Worm (Caenorhabditis elegans) whole organism, young adult: Measurements from ENCODE around the gene spp-9.

ENCODE experiments used
- atf-7 ChIP-seq: sonication (generic microtip); optimal IDR thresholded peaks from 2 replicates; lab custom pipeline; 2017; ENCODE audit warnings: mild to moderate bottlenecking, missing genetic modification characterization, missing compliant biosample characterization
- pha-4 ChIP-seq: fragments of 150-350 bp; sonication (generic microtip); optimal IDR thresholded peaks from 2 replicates; lab custom pipeline; 2014; ENCODE audit warnings: missing biosample characterization, missing genetic modification reagents, missing genetic modification characterization
- sdz-38 ChIP-seq: sonication (generic microtip); optimal IDR thresholded peaks from 2 replicates; lab custom pipeline; 2016; ENCODE audit warnings: missing genotype, missing genetic modification characterization, missing compliant biosample characterization

DNA sequence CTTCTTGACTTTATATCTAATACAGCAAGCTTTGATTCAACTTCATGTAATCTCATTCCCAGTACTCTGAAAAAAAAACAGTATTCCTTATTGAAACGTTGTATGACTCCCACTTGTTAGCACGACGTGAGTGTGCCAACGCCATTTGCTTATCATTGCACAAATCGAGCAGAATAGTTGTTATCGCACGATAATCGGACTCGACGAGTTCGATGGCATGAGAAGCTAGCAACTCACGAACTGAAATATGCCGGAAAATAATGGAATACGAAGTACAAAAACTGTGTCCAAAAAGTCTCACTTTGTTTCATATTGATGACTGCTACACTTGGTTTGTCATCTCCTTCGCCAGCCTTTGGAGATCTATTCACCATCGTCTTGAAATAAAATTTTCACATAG lies 22.0 kb downstream of the spp-9 start:
- TF ChIP-seq pha-4 (no peak), atf-7 (tag; lab: Kevin White, UChicago) (no peak), sdz-38 (tag; lab: Kevin White, UChicago) (no peak)
